Fruit fly (Drosophila melanogaster) whole organism, embryonic: Measurements from ENCODE around the gene djl.

Source experiments
- Adf1 ChIP-seq: fragments of 200-800 bp; sonication (Bioruptor generic); IDR thresholded peaks from 2 replicates; pipeline ENCODE4 v1.3.6; 2022; ENCODE audit warnings: missing biosample characterization, missing genetic modification characterization
- Atf-2 ChIP-seq: fragments of 200-800 bp; sonication (Bioruptor generic); optimal IDR thresholded peaks from 2 replicates; lab custom pipeline; 2016; ENCODE audit warnings: missing biosample characterization, missing genetic modification characterization
- BEAF-32 ChIP-seq: fragments of 200-800 bp; sonication (Bioruptor generic); optimal IDR thresholded peaks from 3 replicates; lab custom pipeline; 2017; ENCODE audit warnings: missing biosample characterization, missing genetic modification characterization, mild to moderate bottlenecking, moderate library complexity, missing genetic modification reagents
- CG10321 ChIP-seq: fragments of 200-800 bp; sonication (Bioruptor generic); IDR thresholded peaks from 2 replicates; pipeline ENCODE4 v1.3.6; 2022; ENCODE audit warnings: missing biosample characterization, missing genetic modification characterization
- CG10654 ChIP-seq: fragments of 200-800 bp; sonication (Bioruptor generic); optimal IDR thresholded peaks from 2 replicates; lab custom pipeline; 2016; ENCODE audit warnings: missing biosample characterization, missing genetic modification characterization
- CG11456 ChIP-seq: fragments of 200-800 bp; sonication (Bioruptor generic); IDR thresholded peaks from 3 replicates; pipeline ENCODE4 v1.3.6; 2022; ENCODE audit warnings: missing biosample characterization, missing genetic modification characterization
- CG11723 ChIP-seq: fragments of 200-800 bp; sonication (Bioruptor generic); optimal IDR thresholded peaks from 2 replicates; lab custom pipeline; 2017; ENCODE audit warnings: missing biosample characterization, mild to moderate bottlenecking, missing genetic modification characterization
- CG13424 ChIP-seq: fragments of 200-800 bp; sonication (Bioruptor generic); optimal IDR thresholded peaks from 2 replicates; lab custom pipeline; 2019; ENCODE audit warnings: missing biosample characterization, mild to moderate bottlenecking, missing genetic modification characterization, moderate library complexity
- CG15601 ChIP-seq: fragments of 200-800 bp; sonication (Bioruptor generic); optimal IDR thresholded peaks from 3 replicates; lab custom pipeline; 2019; ENCODE audit warnings: missing biosample characterization, mild to moderate bottlenecking, missing genetic modification characterization, moderate library complexity
- CG1603 ChIP-seq: fragments of 200-800 bp; sonication (Bioruptor generic); optimal IDR thresholded peaks from 2 replicates; lab custom pipeline; 2019; ENCODE audit warnings: missing biosample characterization, mild to moderate bottlenecking, missing genetic modification characterization, moderate library complexity
- CG17361 ChIP-seq: fragments of 200-800 bp; sonication (Bioruptor generic); IDR thresholded peaks from 3 replicates; pipeline ENCODE4 v1.3.6; 2022; ENCODE audit warnings: missing biosample characterization, missing genetic modification characterization
- CG17568 ChIP-seq: fragments of 200-800 bp; sonication (Bioruptor generic); optimal IDR thresholded peaks from 2 replicates; lab custom pipeline; 2018; ENCODE audit warnings: missing biosample characterization, mild to moderate bottlenecking, missing genetic modification characterization, moderate library complexity
- CG30020 ChIP-seq: fragments of 200-800 bp; optimal IDR thresholded peaks from 2 replicates; lab custom pipeline; 2019; ENCODE audit warnings: missing biosample characterization, mild to moderate bottlenecking, missing genetic modification characterization, moderate library complexity
- CG4424 ChIP-seq: fragments of 200-800 bp; sonication (Bioruptor generic); optimal IDR thresholded peaks from 3 replicates; lab custom pipeline; 2016; ENCODE audit warnings: missing biosample characterization, missing genetic modification characterization
- CG6854 ChIP-seq: fragments of 200-800 bp; sonication (Bioruptor generic); optimal IDR thresholded peaks from 3 replicates; lab custom pipeline; 2017; ENCODE audit warnings: missing biosample characterization, mild to moderate bottlenecking, missing genetic modification characterization
- CG8388 ChIP-seq: fragments of 200-800 bp; sonication (Bioruptor generic); optimal IDR thresholded peaks from 2 replicates; lab custom pipeline; 2019; ENCODE audit warnings: missing biosample characterization, mild to moderate bottlenecking, missing genetic modification characterization, moderate library complexity
- CG8924 ChIP-seq: fragments of 200-800 bp; optimal IDR thresholded peaks from 3 replicates; lab custom pipeline; 2019; ENCODE audit warnings: missing biosample characterization, mild to moderate bottlenecking, missing genetic modification characterization, moderate library complexity
- CG9797 ChIP-seq: fragments of 200-800 bp; sonication (Bioruptor generic); optimal IDR thresholded peaks from 3 replicates; lab custom pipeline; 2018; ENCODE audit warnings: missing biosample characterization, mild to moderate bottlenecking, missing genetic modification characterization
- Dbx ChIP-seq: fragments of 200-800 bp; sonication (Bioruptor generic); IDR thresholded peaks from 3 replicates; pipeline ENCODE4 v1.3.6; 2022; ENCODE audit warnings: missing biosample characterization, missing genetic modification characterization
- Dip3 ChIP-seq: fragments of 200-800 bp; sonication (Bioruptor generic); optimal IDR thresholded peaks from 3 replicates; lab custom pipeline; 2016; ENCODE audit warnings: missing biosample characterization, missing genetic modification characterization
- Doc3 ChIP-seq: fragments of 200-800 bp; sonication (Bioruptor generic); IDR thresholded peaks from 3 replicates; pipeline ENCODE4 v1.3.6; 2022; ENCODE audit warnings: missing biosample characterization, missing genetic modification characterization; ENCODE audit not compliant: partially characterized antibody
- Fer1 ChIP-seq: fragments of 200-800 bp; sonication (Bioruptor generic); optimal IDR thresholded peaks from 2 replicates; lab custom pipeline; 2017; ENCODE audit warnings: missing biosample characterization, mild to moderate bottlenecking, missing genetic modification characterization
- Hr51 ChIP-seq, 2 experiments: fragments of 200-800 bp; sonication (Bioruptor generic); optimal IDR thresholded peaks; 2 replicates in 1 of 2; 3 replicates in 1 of 2; lab custom pipeline; 2016 to 2018; ENCODE audit warnings: missing biosample characterization in 2 of 2, missing genetic modification characterization in 2 of 2, mild to moderate bottlenecking in 1 of 2, moderate library complexity in 1 of 2
- Mad ChIP-seq: fragments of 200-800 bp; sonication (Bioruptor generic); optimal IDR thresholded peaks from 2 replicates; lab custom pipeline; 2016; ENCODE audit warnings: missing biosample characterization, missing genetic modification characterization
- NC2α ChIP-seq: fragments of 200-800 bp; sonication (Bioruptor generic); optimal IDR thresholded peaks from 2 replicates; lab custom pipeline; 2016; ENCODE audit warnings: missing biosample characterization, missing genetic modification characterization
- Neu2 ChIP-seq: fragments of 200-800 bp; sonication (Bioruptor generic); optimal IDR thresholded peaks from 3 replicates; lab custom pipeline; 2016; ENCODE audit warnings: missing biosample characterization, missing genetic modification characterization, borderline replicate concordance
- Ptx1 ChIP-seq: fragments of 200-800 bp; sonication (Bioruptor generic); IDR thresholded peaks from 2 replicates; pipeline ENCODE4 v1.3.6; 2022; ENCODE audit warnings: missing biosample characterization, missing genetic modification characterization
- Sin3A ChIP-seq: fragments of >200 bp; optimal IDR thresholded peaks from 2 replicates; lab custom pipeline; 2018
- YL-1 ChIP-seq: fragments of 200-800 bp; sonication (Bioruptor generic); optimal IDR thresholded peaks from 3 replicates; lab custom pipeline; 2017; ENCODE audit warnings: missing biosample characterization, mild to moderate bottlenecking, missing genetic modification characterization
- dm ChIP-seq: fragments of 200-800 bp; sonication (Bioruptor generic); optimal IDR thresholded peaks from 3 replicates; lab custom pipeline; 2016; ENCODE audit warnings: missing biosample characterization, missing genetic modification characterization
- ems ChIP-seq: fragments of 200-800 bp; sonication (Bioruptor generic); optimal IDR thresholded peaks from 3 replicates; lab custom pipeline; 2016; ENCODE audit warnings: missing biosample characterization, missing genetic modification characterization
- eve ChIP-seq, 2 experiments: fragments of >200 bp; optimal IDR thresholded peaks; 2 replicates each; lab custom pipeline; 2017; ENCODE audit warnings: missing biosample characterization in 2 of 2, missing genetic modification characterization in 2 of 2
- gcm ChIP-seq: fragments of 200-800 bp; sonication (Bioruptor generic); optimal IDR thresholded peaks from 2 replicates; lab custom pipeline; 2019; ENCODE audit warnings: missing biosample characterization, mild to moderate bottlenecking, missing genetic modification characterization, moderate library complexity
- nom ChIP-seq: fragments of 200-800 bp; sonication (Bioruptor generic); optimal IDR thresholded peaks from 2 replicates; lab custom pipeline; 2017; ENCODE audit warnings: missing biosample characterization, missing genetic modification characterization, mild to moderate bottlenecking, moderate library complexity, missing genetic modification reagents
- phol ChIP-seq: fragments of 200-800 bp; sonication (Bioruptor generic); optimal IDR thresholded peaks from 3 replicates; lab custom pipeline; 2018; ENCODE audit warnings: missing biosample characterization, mild to moderate bottlenecking, missing genetic modification characterization, moderate library complexity
- row ChIP-seq: fragments of 200-800 bp; sonication (Bioruptor generic); IDR thresholded peaks from 3 replicates; pipeline ENCODE4 v1.3.6; 2022; ENCODE audit warnings: missing biosample characterization, missing genetic modification characterization
- scrt ChIP-seq: fragments of 200-800 bp; sonication (Bioruptor generic); optimal IDR thresholded peaks from 2 replicates; lab custom pipeline; 2018; ENCODE audit warnings: missing biosample characterization, mild to moderate bottlenecking, missing genetic modification characterization, moderate library complexity
- sens ChIP-seq: fragments of 200-800 bp; sonication (Bioruptor generic); peaks from one replicate; lab custom pipeline; 2016; ENCODE audit warnings: missing biosample characterization, missing genetic modification characterization
- slou ChIP-seq: fragments of 200-800 bp; sonication (Bioruptor generic); optimal IDR thresholded peaks from 3 replicates; lab custom pipeline; 2016; ENCODE audit warnings: missing biosample characterization, missing genetic modification characterization
- stwl ChIP-seq: fragments of 200-800 bp; sonication (Bioruptor generic); optimal IDR thresholded peaks from 3 replicates; lab custom pipeline; 2018; ENCODE audit warnings: missing biosample characterization, mild to moderate bottlenecking, missing genetic modification characterization, moderate library complexity

Gene djl

DNA sequence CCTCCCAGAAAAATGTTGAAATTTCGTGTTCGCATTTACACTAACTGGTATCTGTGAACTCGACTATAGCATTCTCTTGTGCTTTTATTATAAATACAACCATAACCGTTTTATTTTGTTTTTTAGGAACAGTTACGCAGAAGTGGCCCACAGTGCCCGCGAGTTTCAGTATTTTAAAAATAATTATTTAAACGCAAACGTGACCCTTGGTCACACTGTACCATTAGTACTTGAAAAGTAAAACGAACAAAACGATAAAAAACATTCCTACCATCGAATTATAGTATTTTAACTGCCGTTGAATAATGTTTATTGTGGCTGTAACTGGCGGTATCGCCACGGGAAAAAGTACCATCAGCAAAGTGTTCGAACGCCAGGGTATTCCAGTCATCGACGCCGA, 21.4 kb downstream of the djl start, which contains the start of gene Dpck (continued):
- TF ChIP-seq Atf-2 (GFP tag; lab: Kevin White, UChicago) (peak; percentile 17), Fer1 (GFP tag; lab: Kevin White, UChicago) (peak; percentile 36), CG17361 (GFP tag; lab: Robert Waterston, UW) (0 out of 3 replicates have a peak, but pooled peaks have one; percentile 30), CG6854 (GFP tag; lab: Kevin White, UChicago) (peak; percentile 1), CG11723 (GFP tag; lab: Kevin White, UChicago) (peak; percentile 86), CG17568 (peak; percentile 38), nom (peak; percentile 73), ems (GFP tag; lab: Kevin White, UChicago) (peak; percentile 38), scrt (GFP tag; lab: Kevin White, UChicago) (peak; percentile 39), BEAF-32 (GFP tag; lab: Kevin White, UChicago) (peak; percentile 13), CG10321 (no peak), stwl (tag; lab: Kevin White, UChicago) (peak; percentile 50), Mad (GFP tag; lab: Kevin White, UChicago) (peak; percentile 41), Ptx1 (0 out of 2 replicates have a peak, but pooled peaks have one; percentile 6), CG15601 (tag; lab: Kevin White, UChicago) (no peak), YL-1 (GFP tag; lab: Kevin White, UChicago) (peak; percentile 49), CG4424 (GFP tag; lab: Kevin White, UChicago) (peak; percentile 30), sens (GFP tag; lab: Kevin White, UChicago) (peak; percentile 91), CG9797 (GFP tag; lab: Kevin White, UChicago) (peak; percentile 76), Dip3 (no peak), gcm (GFP tag; lab: Kevin White, UChicago) (peak; percentile 9), CG10654 (GFP tag; lab: Kevin White, UChicago) (peak; percentile 0), Neu2 (GFP tag; lab: Kevin White, UChicago) (no peak), Dbx (GFP tag; lab: Robert Waterston, UW) (no peak), row (peak; percentile 85), dm (GFP tag; lab: Kevin White, UChicago) (peak; percentile 19), CG1603 (tag; lab: Kevin White, UChicago) (peak; percentile 51), Hr51 (GFP tag; optimal IDR thresholded peaks at IDR 0.05; lab: Kevin White, UChicago) (peak in 1 of 2 experiments; percentile 19), CG13424 (tag; lab: Kevin White, UChicago) (peak; percentile 30), Adf1 (GFP tag; lab: Robert Waterston, UW) (no peak), slou (GFP tag; lab: Kevin White, UChicago) (no peak), Doc3 (GFP tag; lab: Robert Waterston, UW) (no peak), CG30020 (peak; percentile 92), CG8924 (peak; percentile 34), Sin3A (lab: Kevin White, UChicago) (peak; percentile 8), CG8388 (GFP tag; lab: Kevin White, UChicago) (no peak), CG11456 (GFP tag; lab: Robert Waterston, UW) (no peak), phol (tag; lab: Kevin White, UChicago) (peak; percentile 41), NC2α (no peak)

DNA sequence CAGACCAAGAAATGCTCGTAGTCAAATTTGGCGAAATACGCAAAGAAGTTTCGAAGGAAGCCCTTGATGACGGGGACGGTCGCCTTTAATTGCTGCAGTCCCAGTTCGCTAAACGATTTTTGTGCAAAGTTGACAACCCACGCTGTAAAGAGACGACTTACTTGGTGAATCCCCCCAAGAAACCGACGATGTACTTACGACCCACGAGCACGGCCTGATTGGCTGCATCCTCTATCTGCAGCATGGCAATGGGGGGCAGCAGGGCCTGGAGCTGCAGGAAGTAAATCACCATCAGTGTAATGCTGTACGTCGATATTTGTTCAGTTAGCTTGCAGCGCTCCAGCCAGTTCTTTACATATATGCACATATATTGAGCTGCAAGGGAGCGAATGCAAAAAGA, 23.2 kb downstream of the djl start:
- TF ChIP-seq eve (GFP tag; optimal IDR thresholded peaks at IDR 0.05; lab: Kevin White, UChicago) (no peak), nom (peak; percentile 29)
